Fruit fly (Drosophila melanogaster) whole organism, embryonic: ENCODE data around the gene Gen.

Experiments used
- Blimp-1 ChIP-seq: fragments of 200-800 bp; sonication (Bioruptor generic); optimal IDR thresholded peaks from 3 replicates; lab custom pipeline; 2018; ENCODE audit warnings: missing biosample characterization, missing genetic modification characterization, mild to moderate bottlenecking, moderate library complexity, missing genetic modification reagents
- CG10209 ChIP-seq: fragments of 200-800 bp; sonication (Bioruptor generic); optimal IDR thresholded peaks from 3 replicates; lab custom pipeline; 2017; ENCODE audit warnings: missing biosample characterization, mild to moderate bottlenecking, missing genetic modification characterization, missing genetic modification reagents
- CG1024 ChIP-seq: fragments of 200-800 bp; sonication (Bioruptor generic); IDR thresholded peaks from 2 replicates; pipeline ENCODE4 v1.3.6; 2022; ENCODE audit warnings: missing biosample characterization, missing genetic modification characterization
- CG11093 ChIP-seq: fragments of 200-800 bp; sonication (Bioruptor generic); IDR thresholded peaks from 3 replicates; pipeline ENCODE4 v1.3.6; 2022; ENCODE audit warnings: missing biosample characterization, missing genetic modification characterization
- CG13123 ChIP-seq: fragments of 200-800 bp; sonication (Bioruptor generic); optimal IDR thresholded peaks from 2 replicates; lab custom pipeline; 2016; ENCODE audit warnings: missing biosample characterization, missing genetic modification characterization
- CG14441 ChIP-seq: fragments of 200-800 bp; sonication (Bioruptor generic); IDR thresholded peaks from 2 replicates; pipeline ENCODE4 v1.3.6; 2022; ENCODE audit warnings: missing biosample characterization, missing genetic modification characterization
- CG15073 ChIP-seq: fragments of 200-800 bp; sonication (Bioruptor generic); optimal IDR thresholded peaks from 2 replicates; lab custom pipeline; 2016; ENCODE audit warnings: missing biosample characterization, missing genetic modification characterization
- CG16779 ChIP-seq: fragments of 200-800 bp; sonication (Bioruptor generic); IDR thresholded peaks from 2 replicates; pipeline ENCODE4 v1.3.6; 2022; ENCODE audit warnings: missing biosample characterization, missing genetic modification characterization
- CG1792 ChIP-seq: fragments of 200-800 bp; sonication (Bioruptor generic); optimal IDR thresholded peaks from 2 replicates; lab custom pipeline; 2016; ENCODE audit warnings: missing biosample characterization, missing genetic modification characterization
- CG3065 ChIP-seq: fragments of 200-800 bp; sonication (Bioruptor generic); optimal IDR thresholded peaks from 2 replicates; lab custom pipeline; 2016; ENCODE audit warnings: missing biosample characterization, missing genetic modification characterization
- CG32532 ChIP-seq: fragments of 200-800 bp; sonication (Bioruptor generic); IDR thresholded peaks from 2 replicates; pipeline ENCODE4 v1.3.6; 2022; ENCODE audit warnings: missing biosample characterization, missing genetic modification characterization
- CG33213 ChIP-seq: fragments of 200-800 bp; sonication (Bioruptor generic); optimal IDR thresholded peaks from 3 replicates; lab custom pipeline; 2016; ENCODE audit warnings: missing biosample characterization, missing genetic modification characterization
- CG4730 ChIP-seq: fragments of 200-800 bp; sonication (Bioruptor generic); IDR thresholded peaks from 2 replicates; pipeline ENCODE4 v1.3.6; 2022; ENCODE audit warnings: missing biosample characterization, missing genetic modification characterization
- CG4854 ChIP-seq: fragments of 200-800 bp; sonication (Bioruptor generic); optimal IDR thresholded peaks from 2 replicates; lab custom pipeline; 2016; ENCODE audit warnings: missing biosample characterization, missing genetic modification characterization, inconsistent platforms
- CG7372 ChIP-seq: fragments of 200-800 bp; sonication (Bioruptor generic); IDR thresholded peaks from 2 replicates; pipeline ENCODE4 v1.3.6; 2022; ENCODE audit warnings: missing biosample characterization, missing genetic modification characterization
- CG7987 ChIP-seq: fragments of 200-800 bp; sonication (Bioruptor generic); optimal IDR thresholded peaks from 2 replicates; lab custom pipeline; 2018; ENCODE audit warnings: missing biosample characterization, mild to moderate bottlenecking, missing genetic modification characterization, moderate library complexity
- CG8281 ChIP-seq: fragments of 200-800 bp; sonication (Bioruptor generic); optimal IDR thresholded peaks from 2 replicates; lab custom pipeline; 2018; ENCODE audit warnings: missing biosample characterization, mild to moderate bottlenecking, missing genetic modification characterization, moderate library complexity
- Chrac-16 ChIP-seq: fragments of 200-800 bp; sonication (Bioruptor generic); optimal IDR thresholded peaks from 3 replicates; lab custom pipeline; 2016; ENCODE audit warnings: missing biosample characterization, missing genetic modification characterization
- CkIIα-i1 ChIP-seq: fragments of 200-800 bp; sonication (Bioruptor generic); IDR thresholded peaks from 2 replicates; pipeline ENCODE4 v1.3.6; 2022; ENCODE audit warnings: missing biosample characterization, missing genetic modification characterization
- E2f2 ChIP-seq: fragments of 200-800 bp; sonication (Bioruptor generic); IDR thresholded peaks from 2 replicates; pipeline ENCODE4 v1.3.6; 2022; ENCODE audit warnings: missing biosample characterization, missing genetic modification characterization
- HLH4C ChIP-seq: fragments of 200-800 bp; sonication (Bioruptor generic); IDR thresholded peaks from 3 replicates; pipeline ENCODE4 v1.3.6; 2022; ENCODE audit warnings: missing biosample characterization, missing genetic modification characterization; ENCODE audit not compliant: partially characterized antibody
- HmgD ChIP-seq: fragments of 200-800 bp; sonication (Bioruptor generic); optimal IDR thresholded peaks from 3 replicates; lab custom pipeline; 2016; ENCODE audit warnings: missing biosample characterization, missing genetic modification characterization
- Myb ChIP-seq: fragments of 200-800 bp; sonication (Bioruptor generic); optimal IDR thresholded peaks from 2 replicates; lab custom pipeline; 2016; ENCODE audit warnings: missing biosample characterization, missing genetic modification characterization
- NfI ChIP-seq: fragments of 200-800 bp; sonication (Bioruptor generic); optimal IDR thresholded peaks from 3 replicates; lab custom pipeline; 2018; ENCODE audit warnings: missing biosample characterization, mild to moderate bottlenecking, missing genetic modification characterization, moderate library complexity
- Rfx ChIP-seq: fragments of 200-800 bp; sonication (Bioruptor generic); IDR thresholded peaks from 2 replicates; pipeline ENCODE4 v1.3.6; 2022; ENCODE audit warnings: missing biosample characterization, missing genetic modification characterization
- Rx ChIP-seq: fragments of 200-800 bp; sonication (Bioruptor generic); IDR thresholded peaks from 2 replicates; pipeline ENCODE4 v1.3.6; 2022; ENCODE audit warnings: missing biosample characterization, missing genetic modification characterization
- Side ChIP-seq: fragments of 200-800 bp; sonication (Bioruptor generic); optimal IDR thresholded peaks from 2 replicates; lab custom pipeline; 2016; ENCODE audit warnings: missing biosample characterization, missing genetic modification characterization
- Trl ChIP-seq, 3 experiments: fragments of >200 bp in 2 of 3; fragments of 200-800 bp in 1 of 3; sonication (Bioruptor generic) in 1 of 3; optimal IDR thresholded peaks; 2 replicates in 1 of 3; 3 replicates in 2 of 3; lab custom pipeline; 2016 to 2017; ENCODE audit warnings: missing biosample characterization in 1 of 3, missing genetic modification characterization in 1 of 3
- al ChIP-seq: fragments of 200-800 bp; sonication (Bioruptor generic); IDR thresholded peaks from 2 replicates; pipeline ENCODE4 v1.3.6; 2022; ENCODE audit warnings: missing biosample characterization, missing genetic modification characterization
- btn ChIP-seq: fragments of 200-800 bp; sonication (Bioruptor generic); optimal IDR thresholded peaks from 2 replicates; lab custom pipeline; 2016; ENCODE audit warnings: missing biosample characterization, missing genetic modification characterization
- cas ChIP-seq: fragments of 200-800 bp; sonication (Bioruptor generic); IDR thresholded peaks from 2 replicates; pipeline ENCODE4 v1.3.6; 2022; ENCODE audit warnings: missing biosample characterization, missing genetic modification characterization
- cg ChIP-seq: fragments of 200-800 bp; sonication (Bioruptor generic); optimal IDR thresholded peaks from 3 replicates; lab custom pipeline; 2019; ENCODE audit warnings: missing biosample characterization, mild to moderate bottlenecking, missing genetic modification characterization, moderate library complexity
- chif ChIP-seq, 2 experiments: fragments of 200-800 bp; sonication (Bioruptor generic); optimal IDR thresholded peaks; 3 replicates each; lab custom pipeline; 2016; ENCODE audit warnings: missing biosample characterization in 2 of 2, missing genetic modification characterization in 2 of 2
- chm ChIP-seq: fragments of 200-800 bp; sonication (Bioruptor generic); IDR thresholded peaks from 2 replicates; pipeline ENCODE4 v1.3.6; 2022; ENCODE audit warnings: missing biosample characterization, missing genetic modification characterization
- fd3F ChIP-seq: fragments of 200-800 bp; sonication (Bioruptor generic); optimal IDR thresholded peaks from 2 replicates; lab custom pipeline; 2018; ENCODE audit warnings: missing biosample characterization, mild to moderate bottlenecking, missing genetic modification characterization, moderate library complexity
- ftz-f1 ChIP-seq: fragments of 200-800 bp; sonication (Bioruptor generic); optimal IDR thresholded peaks from 2 replicates; lab custom pipeline; 2016; ENCODE audit warnings: missing biosample characterization, missing genetic modification characterization
- gt ChIP-seq: fragments of 200-800 bp; sonication (Bioruptor generic); IDR thresholded peaks from 2 replicates; pipeline ENCODE4 v1.3.6; 2022; ENCODE audit warnings: missing biosample characterization, missing genetic modification characterization
- hb ChIP-seq: fragments of 200-800 bp; sonication (Bioruptor generic); IDR thresholded peaks from 3 replicates; pipeline ENCODE4 v1.3.6; 2022; ENCODE audit warnings: missing biosample characterization, missing genetic modification characterization; ENCODE audit not compliant: partially characterized antibody
- hth ChIP-seq: fragments of >200 bp; optimal IDR thresholded peaks from 2 replicates; lab custom pipeline; 2017; ENCODE audit warnings: inconsistent platforms
- kay ChIP-seq: fragments of 200-800 bp; sonication (Bioruptor generic); optimal IDR thresholded peaks from 2 replicates; lab custom pipeline; 2016; ENCODE audit warnings: missing biosample characterization, missing genetic modification characterization
- klu ChIP-seq: fragments of 200-800 bp; sonication (Bioruptor generic); IDR thresholded peaks from 2 replicates; pipeline ENCODE4 v1.3.6; 2022; ENCODE audit warnings: missing biosample characterization, missing genetic modification characterization
- knrl ChIP-seq: fragments of 200-800 bp; sonication (Bioruptor generic); IDR thresholded peaks from 3 replicates; pipeline ENCODE4 v1.3.6; 2022; ENCODE audit warnings: missing biosample characterization, missing genetic modification characterization; ENCODE audit not compliant: partially characterized antibody
- lab ChIP-seq: fragments of 200-800 bp; sonication (Bioruptor generic); optimal IDR thresholded peaks from 3 replicates; lab custom pipeline; 2017; ENCODE audit warnings: missing biosample characterization, missing genetic modification characterization, mild to moderate bottlenecking, moderate library complexity, missing genetic modification reagents
- ro ChIP-seq: fragments of 200-800 bp; sonication (Bioruptor generic); IDR thresholded peaks from 2 replicates; pipeline ENCODE4 v1.3.6; 2022; ENCODE audit warnings: missing biosample characterization, missing genetic modification characterization
- shn ChIP-seq: fragments of 200-800 bp; sonication (Bioruptor generic); optimal IDR thresholded peaks from 3 replicates; lab custom pipeline; 2016; ENCODE audit warnings: missing biosample characterization, missing genetic modification characterization
- sna ChIP-seq: fragments of 200-800 bp; sonication (Bioruptor generic); IDR thresholded peaks from 2 replicates; pipeline ENCODE4 v1.3.6; 2022; ENCODE audit warnings: missing biosample characterization, missing genetic modification characterization; ENCODE audit not compliant: partially characterized antibody
- so ChIP-seq: fragments of 200-800 bp; sonication (Bioruptor generic); IDR thresholded peaks from 3 replicates; pipeline ENCODE4 v1.3.6; 2022; ENCODE audit warnings: missing biosample characterization, missing genetic modification characterization
- tin ChIP-seq: fragments of 200-800 bp; sonication (Bioruptor generic); optimal IDR thresholded peaks from 3 replicates; lab custom pipeline; 2016; ENCODE audit warnings: missing biosample characterization, missing genetic modification characterization
- tio ChIP-seq: fragments of 200-800 bp; sonication (Bioruptor generic); optimal IDR thresholded peaks from 2 replicates; lab custom pipeline; 2017; ENCODE audit warnings: missing biosample characterization, missing genetic modification characterization, inconsistent platforms
- trem ChIP-seq: fragments of 200-800 bp; optimal IDR thresholded peaks from 3 replicates; lab custom pipeline; 2019; ENCODE audit warnings: missing biosample characterization, mild to moderate bottlenecking, missing genetic modification characterization, moderate library complexity
- twi ChIP-seq: fragments of 200-800 bp; optimal IDR thresholded peaks from 2 replicates; lab custom pipeline; 2019; ENCODE audit warnings: missing biosample characterization, mild to moderate bottlenecking, missing genetic modification characterization, moderate library complexity
- zen ChIP-seq: fragments of 200-800 bp; sonication (Bioruptor generic); optimal IDR thresholded peaks from 3 replicates; lab custom pipeline; 2018; ENCODE audit warnings: missing biosample characterization, mild to moderate bottlenecking, missing genetic modification characterization, moderate library complexity
- zfh1 ChIP-seq: fragments of 200-800 bp; sonication (Bioruptor generic); IDR thresholded peaks from 3 replicates; pipeline ENCODE4 v1.3.6; 2022; ENCODE audit warnings: missing biosample characterization, missing genetic modification characterization

The Gen gene

dm6 chr3L:5180179-5180578, 28.0 kb upstream of the Gen start (continued):
- no peak for TF ChIP-seq klu (GFP tag; lab: Robert Waterston, UW)
- no peak for TF ChIP-seq cg (GFP tag; lab: Kevin White, UChicago)
- TF ChIP-seq tin (GFP tag; lab: Kevin White, UChicago): no peak
- no peak for TF ChIP-seq so
- TF ChIP-seq Myb (GFP tag; lab: Kevin White, UChicago): no peak
- no peak for TF ChIP-seq CG11093 (GFP tag; lab: Robert Waterston, UW)
- no peak for TF ChIP-seq hb (GFP tag; lab: Robert Waterston, UW)
- TF ChIP-seq twi (tag; lab: Kevin White, UChicago): no peak
- TF ChIP-seq Chrac-16 (GFP tag; lab: Kevin White, UChicago): no peak
- TF ChIP-seq al (GFP tag; lab: Robert Waterston, UW): no peak
- no peak for TF ChIP-seq Side (GFP tag; lab: Kevin White, UChicago)
- peak; percentile 35 for TF ChIP-seq CG7987
- no peak for TF ChIP-seq tio (GFP tag; lab: Kevin White, UChicago)
- no peak for TF ChIP-seq E2f2 (GFP tag; lab: Robert Waterston, UW)
- no peak for TF ChIP-seq fd3F (GFP tag; lab: Kevin White, UChicago)
- TF ChIP-seq CG3065: no peak
- no peak for TF ChIP-seq CG10209 (GFP tag; lab: Kevin White, UChicago)
- TF ChIP-seq CG8281 (tag; lab: Kevin White, UChicago): no peak
- peak; percentile 39 for TF ChIP-seq CG7372 (GFP tag; lab: Robert Waterston, UW)
- TF ChIP-seq CG4730: no peak
- no peak for TF ChIP-seq CG16779 (GFP tag; lab: Robert Waterston, UW)
- TF ChIP-seq CG13123: no peak
- TF ChIP-seq hth (lab: Kevin White, UChicago): no peak
- no peak for TF ChIP-seq CG4854 (GFP tag; lab: Kevin White, UChicago)
- no peak for TF ChIP-seq CkIIα-i1 (GFP tag; lab: Robert Waterston, UW)
- no peak for TF ChIP-seq chm
- peak; percentile 28; the same call in 1 of the 2 replicates for TF ChIP-seq CG14441 (GFP tag; lab: Robert Waterston, UW)
- TF ChIP-seq HmgD: no peak
- TF ChIP-seq CG33213: no peak
- TF ChIP-seq CG1792 (GFP tag; lab: Kevin White, UChicago): no peak
- TF ChIP-seq lab (GFP tag; lab: Kevin White, UChicago): peak; percentile 22
- TF ChIP-seq shn (GFP tag; lab: Kevin White, UChicago): no peak
- no peak for TF ChIP-seq ro (GFP tag; lab: Robert Waterston, UW)
- no peak for TF ChIP-seq knrl (GFP tag; lab: Robert Waterston, UW)
- peak; percentile 28; the same call in 1 of the 2 replicates for TF ChIP-seq Rfx
- TF ChIP-seq Rx: no peak
- TF ChIP-seq CG1024 (GFP tag; lab: Robert Waterston, UW): no peak
- no peak for TF ChIP-seq chif (GFP tag; optimal IDR thresholded peaks at IDR 0.05; lab: Kevin White, UChicago)
- no peak for TF ChIP-seq cas (GFP tag; lab: Robert Waterston, UW)
- no peak for TF ChIP-seq CG15073
- TF ChIP-seq zfh1 (GFP tag; lab: Robert Waterston, UW): no peak
- TF ChIP-seq sna (GFP tag; lab: Robert Waterston, UW): no peak
- TF ChIP-seq zen: no peak
- TF ChIP-seq trem: no peak
- TF ChIP-seq Trl (optimal IDR thresholded peaks at IDR 0.05; lab: Kevin White, UChicago): no peak
- TF ChIP-seq Trl (GFP tag; optimal IDR thresholded peaks at IDR 0.05; lab: Kevin White, UChicago): no peak
- no peak for TF ChIP-seq gt (GFP tag; lab: Robert Waterston, UW)
- 0 out of 2 replicates have a peak, but pooled peaks have one; percentile 30 for TF ChIP-seq CG32532
- no peak for TF ChIP-seq Blimp-1 (GFP tag; lab: Kevin White, UChicago)
- TF ChIP-seq NfI (GFP tag; lab: Kevin White, UChicago): no peak
- no peak for TF ChIP-seq ftz-f1
- TF ChIP-seq kay (GFP tag; lab: Kevin White, UChicago): peak; percentile 4
- TF ChIP-seq btn (GFP tag; lab: Kevin White, UChicago): no peak
- no peak for TF ChIP-seq HLH4C
